Worm (Caenorhabditis elegans) whole organism, L2 larva: Measurements from ENCODE around the gene rps-8.

Experiments
- C34F6.9 ChIP-seq: fragments of 150-350 bp; optimal IDR thresholded peaks from 2 replicates; lab custom pipeline; 2014; ENCODE audit warnings: missing biosample characterization, missing genetic modification characterization
- alr-1 ChIP-seq: fragments of 150-350 bp; optimal IDR thresholded peaks from 2 replicates; lab custom pipeline; 2014; ENCODE audit warnings: missing biosample characterization, missing genetic modification characterization
- aly-2 ChIP-seq: fragments of 150-350 bp; optimal IDR thresholded peaks from 2 replicates; lab custom pipeline; 2014; ENCODE audit warnings: missing biosample characterization, missing genetic modification characterization
- ama-1 ChIP-seq: fragments of 150-350 bp; optimal IDR thresholded peaks from 2 replicates; lab custom pipeline; 2018; ENCODE audit warnings: inconsistent platforms
- blmp-1 ChIP-seq: sonication (generic microtip); optimal IDR thresholded peaks from 2 replicates; lab custom pipeline; 2017; ENCODE audit warnings: missing genetic modification characterization, mild to moderate bottlenecking, missing compliant biosample characterization, antibody characterized with exemption, moderate library complexity; ENCODE audit not compliant: insufficient read depth
- crh-2 ChIP-seq: sonication (generic microtip); optimal IDR thresholded peaks from 2 replicates; lab custom pipeline; 2017; ENCODE audit warnings: missing biosample characterization, missing genetic modification characterization
- dmd-4 ChIP-seq: sonication (generic microtip); optimal IDR thresholded peaks from 2 replicates; lab custom pipeline; 2017; ENCODE audit warnings: missing biosample characterization, missing genetic modification characterization
- elt-3 ChIP-seq: sonication (generic microtip); optimal IDR thresholded peaks from 2 replicates; lab custom pipeline; 2017; ENCODE audit warnings: missing biosample characterization, missing genetic modification characterization
- fos-1 ChIP-seq: fragments of 150-350 bp; optimal IDR thresholded peaks from 2 replicates; lab custom pipeline; 2014; ENCODE audit warnings: missing biosample characterization, missing genetic modification characterization
- gmeb-1 ChIP-seq: fragments of 150-350 bp; optimal IDR thresholded peaks from 2 replicates; lab custom pipeline; 2014; ENCODE audit warnings: missing biosample characterization, missing genetic modification characterization
- lin-11 ChIP-seq: fragments of 150-350 bp; sonication (generic microtip); optimal IDR thresholded peaks from 2 replicates; lab custom pipeline; 2014; ENCODE audit warnings: missing biosample characterization, missing genetic modification characterization, inconsistent platforms, mixed read lengths
- lin-39 ChIP-seq: fragments of 150-350 bp; optimal IDR thresholded peaks from 2 replicates; lab custom pipeline; 2014; ENCODE audit warnings: missing biosample characterization, missing genetic modification reagents, missing genetic modification characterization
- lsy-2 ChIP-seq, 2 experiments: fragments of 150-350 bp in 1 of 2; sonication (generic microtip) in 1 of 2; optimal IDR thresholded peaks; 2 replicates each; lab custom pipeline; 2014 to 2017; ENCODE audit warnings: missing biosample characterization in 2 of 2, missing genetic modification characterization in 2 of 2
- mab-5 ChIP-seq: fragments of 150-350 bp; optimal IDR thresholded peaks from 2 replicates; lab custom pipeline; 2014; ENCODE audit warnings: missing biosample characterization, missing genetic modification characterization
- mbf-1 ChIP-seq: sonication (generic microtip); optimal IDR thresholded peaks from 2 replicates; lab custom pipeline; 2017; ENCODE audit warnings: missing biosample characterization, missing genetic modification characterization
- mdl-1 ChIP-seq, 2 experiments: fragments of 150-350 bp in 1 of 2; sonication (generic microtip) in 1 of 2; optimal IDR thresholded peaks; 2 replicates each; lab custom pipeline; 2017; ENCODE audit warnings: missing biosample characterization in 2 of 2, missing genetic modification characterization in 2 of 2
- nhr-10 ChIP-seq: sonication (generic microtip); optimal IDR thresholded peaks from 2 replicates; lab custom pipeline; 2017; ENCODE audit warnings: missing biosample characterization, missing genetic modification characterization
- nhr-12 ChIP-seq: fragments of 150-350 bp; optimal IDR thresholded peaks from 2 replicates; lab custom pipeline; 2014; ENCODE audit warnings: missing biosample characterization, missing genetic modification characterization
- nhr-129 ChIP-seq: fragments of 150-350 bp; optimal IDR thresholded peaks from 2 replicates; lab custom pipeline; 2014; ENCODE audit warnings: missing biosample characterization, missing genetic modification characterization
- nhr-21 ChIP-seq: fragments of 150-350 bp; optimal IDR thresholded peaks from 2 replicates; lab custom pipeline; 2014; ENCODE audit warnings: missing biosample characterization, missing genetic modification characterization
- nhr-23 ChIP-seq: fragments of 150-350 bp; optimal IDR thresholded peaks from 2 replicates; lab custom pipeline; 2014; ENCODE audit warnings: missing biosample characterization, missing genetic modification reagents, missing genetic modification characterization
- nhr-25 ChIP-seq: fragments of 150-350 bp; sonication (generic microtip); optimal IDR thresholded peaks from 3 replicates; lab custom pipeline; 2014; ENCODE audit warnings: missing biosample characterization, missing genetic modification characterization
- nhr-6 ChIP-seq: fragments of 150-350 bp; optimal IDR thresholded peaks from 2 replicates; lab custom pipeline; 2014; ENCODE audit warnings: missing biosample characterization, missing genetic modification characterization
- nhr-77 ChIP-seq: fragments of 150-350 bp; optimal IDR thresholded peaks from 2 replicates; lab custom pipeline; 2014; ENCODE audit warnings: missing biosample characterization, missing genetic modification characterization
- sem-4 ChIP-seq: fragments of 150-350 bp; optimal IDR thresholded peaks from 2 replicates; lab custom pipeline; 2014; ENCODE audit warnings: missing biosample characterization, missing genetic modification reagents, missing genetic modification characterization
- skn-1 ChIP-seq: sonication (generic microtip); optimal IDR thresholded peaks from 2 replicates; lab custom pipeline; 2017; ENCODE audit warnings: missing biosample characterization, missing genetic modification characterization
- sma-3 ChIP-seq: sonication (generic microtip); optimal IDR thresholded peaks from 2 replicates; lab custom pipeline; 2016; ENCODE audit warnings: missing genetic modification reagents, missing genetic modification characterization, missing compliant biosample characterization
- sma-9 ChIP-seq, 2 experiments: fragments of 150-350 bp in 1 of 2; sonication (generic microtip) in 1 of 2; optimal IDR thresholded peaks; 2 replicates each; lab custom pipeline; 2014 to 2016; ENCODE audit warnings: missing genetic modification characterization in 2 of 2, mild to moderate bottlenecking in 1 of 2, missing biosample characterization in 1 of 2, missing compliant biosample characterization in 1 of 2, missing genetic modification reagents in 1 of 2, moderate library complexity in 1 of 2
- snpc-4 ChIP-seq: fragments of 150-350 bp; optimal IDR thresholded peaks from 2 replicates; lab custom pipeline; 2014; ENCODE audit warnings: missing biosample characterization, missing genetic modification characterization
- unc-55 ChIP-seq: fragments of 150-350 bp; sonication (generic microtip); optimal IDR thresholded peaks from 3 replicates; lab custom pipeline; 2014; ENCODE audit warnings: missing biosample characterization, missing genetic modification reagents, missing genetic modification characterization
- zag-1 ChIP-seq: fragments of 150-350 bp; optimal IDR thresholded peaks from 2 replicates; lab custom pipeline; 2014; ENCODE audit warnings: missing biosample characterization, missing genetic modification characterization
- ztf-1 ChIP-seq: fragments of 200-800 bp; sonication (Bioruptor generic); conservative IDR thresholded peaks from 2 replicates; pipeline ENCODE4 v1.3.6; 2022; ENCODE audit warnings: missing genetic modification characterization, missing compliant biosample characterization

The rps-8 gene

ce11 chrIV:7338042-7338441, 24.4 kb upstream of the rps-8 start:
- TF ChIP-seq sma-3, result no peak

DNA sequence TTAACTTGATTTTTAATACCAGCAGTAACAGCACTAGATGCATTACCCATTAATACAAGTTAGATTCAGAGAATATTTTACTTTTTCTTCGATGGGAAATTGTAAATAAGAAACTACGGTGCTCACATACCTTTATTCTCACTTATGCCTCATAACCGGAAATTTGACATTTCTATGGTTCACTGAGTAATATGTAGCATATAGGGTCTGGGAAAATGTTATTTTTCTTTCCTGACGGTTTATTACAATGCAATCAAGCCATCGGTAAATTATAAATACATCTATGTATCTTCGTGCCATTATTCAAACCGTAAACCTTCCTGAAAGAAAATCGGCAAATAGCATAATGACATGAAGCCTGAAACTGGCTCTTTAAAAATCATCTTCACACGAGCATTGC, 19.0 kb upstream of the rps-8 start, which contains the start of gene ocr-4:
Gene ocr-4 (minus strand): TSS at position 101 of the 400 bp plus-strand sequence.
- no peak for TF ChIP-seq nhr-21

- TF ChIP-seq nhr-21 (no peak), C34F6.9 (tag; lab: Kevin White, UChicago) (no peak), skn-1 (tag; lab: Kevin White, UChicago) (no peak), blmp-1 (tag; lab: Kevin White, UChicago) (no peak), nhr-6 (no peak), snpc-4 (tag; lab: Kevin White, UChicago) (no peak), fos-1 (peak; percentile 89), unc-55 (GFP tag; lab: Kevin White, UChicago) (no peak)
- TF ChIP-seq, all 48 proteins: peak for 1
These were observed 15.3 kb upstream of the rps-8 start, which contains the start of gene sqst-2 for ce11 chrIV:7328918-7329317. sqst-2 (minus strand) TSS chrIV:7328975.

- peak; percentile 62 for TF ChIP-seq crh-2 (tag; lab: Kevin White, UChicago)
- TF ChIP-seq nhr-25 (tag; lab: Kevin White, UChicago), result no peak
- peak; percentile 35 for TF ChIP-seq gmeb-1 (tag; lab: Kevin White, UChicago)
- TF ChIP-seq snpc-4 (tag; lab: Kevin White, UChicago), result no peak
- TF ChIP-seq nhr-129 (tag; lab: Kevin White, UChicago), result no peak
- no peak for TF ChIP-seq lin-11 (tag; lab: Kevin White, UChicago)
- no peak for TF ChIP-seq nhr-6
- no peak for TF ChIP-seq elt-3 (tag; lab: Kevin White, UChicago)
- TF ChIP-seq sma-9 (GFP tag; optimal IDR thresholded peaks at IDR 0.05; lab: Kevin White, UChicago), result peak; percentile 29
- no peak for TF ChIP-seq sma-9 (tag; optimal IDR thresholded peaks at IDR 0.05; lab: Kevin White, UChicago)
- TF ChIP-seq mbf-1 (tag; lab: Kevin White, UChicago), result no peak
- no peak for TF ChIP-seq zag-1 (tag; lab: Kevin White, UChicago)
- no peak for TF ChIP-seq nhr-77 (tag; lab: Kevin White, UChicago)
- TF ChIP-seq fos-1, result peak; percentile 98
- no peak for TF ChIP-seq lin-39 (tag; lab: Kevin White, UChicago)
- TF ChIP-seq C34F6.9 (tag; lab: Kevin White, UChicago), result no peak
- no peak for TF ChIP-seq nhr-12 (tag; lab: Kevin White, UChicago)
- TF ChIP-seq nhr-10, result no peak
- TF ChIP-seq dmd-4 (tag; lab: Kevin White, UChicago), result no peak
- no peak for TF ChIP-seq sem-4 (tag; lab: Kevin White, UChicago)
These were observed 13.0 kb upstream of the rps-8 start, which contains the start of gene ifo-1 for ce11 chrIV:7326613-7327149. ifo-1 (minus strand) TSS chrIV:7326663.

DNA sequence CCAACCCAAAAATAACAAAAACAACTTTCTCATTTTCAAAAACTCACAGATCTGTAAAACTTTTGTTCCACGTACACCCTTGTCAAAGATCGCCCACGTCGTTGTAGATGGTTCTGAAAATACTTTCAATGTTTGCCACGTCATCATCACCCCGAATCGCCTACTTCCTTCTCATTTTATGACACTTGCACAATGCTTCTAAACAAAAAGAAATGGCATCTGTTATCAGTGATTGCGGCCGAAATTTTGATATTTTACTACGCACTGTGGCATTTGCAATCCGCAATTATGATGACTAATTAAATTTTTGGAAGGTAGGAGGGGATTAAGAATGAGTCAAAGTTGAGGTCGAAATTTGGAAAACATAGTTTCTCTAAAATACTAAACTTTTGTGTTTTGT, 12.0 kb upstream of the rps-8 start:
- no peak for TF ChIP-seq nhr-23 (tag; lab: Kevin White, UChicago)
- TF ChIP-seq sma-3, result no peak
- TF ChIP-seq nhr-77 (tag; lab: Kevin White, UChicago), result no peak
- no peak for TF ChIP-seq alr-1
- no peak for TF ChIP-seq skn-1 (tag; lab: Kevin White, UChicago)
- TF ChIP-seq dmd-4 (tag; lab: Kevin White, UChicago), result no peak
- peak; percentile 76 for TF ChIP-seq crh-2 (tag; lab: Kevin White, UChicago)
- no peak for TF ChIP-seq ama-1 (lab: Kevin White, UChicago)
- peak; percentile 96 for TF ChIP-seq fos-1
- no peak for TF ChIP-seq lsy-2 (tag; optimal IDR thresholded peaks at IDR 0.05; lab: Kevin White, UChicago)
- TF ChIP-seq C34F6.9 (tag; lab: Kevin White, UChicago), result no peak
- TF ChIP-seq mab-5 (tag; lab: Kevin White, UChicago), result no peak
- no peak for TF ChIP-seq mdl-1 (tag; optimal IDR thresholded peaks at IDR 0.05; lab: Kevin White, UChicago)
- TF ChIP-seq, all 48 proteins: peak for 2

- TF ChIP-seq aly-2 (no peak), nhr-12 (tag; lab: Kevin White, UChicago) (no peak), ztf-1 (GFP tag; lab: Robert Waterston, UW) (no peak)
These were observed 11.3 kb upstream of the rps-8 start for ce11 chrIV:7324913-7325312.
